Worm (Caenorhabditis elegans) whole organism, L1 larva: Measurements from ENCODE around the gene C53B7.6.
A peak's percentile ranks its signal among the peaks of the same experiment; 100 is the strongest.

ENCODE experiments used
- C04F5.9 ChIP-seq: sonication (generic microtip); optimal IDR thresholded peaks from 2 replicates; lab custom pipeline; 2016; ENCODE audit warnings: missing genetic modification characterization, missing compliant biosample characterization
- C34B4.2 ChIP-seq: sonication (generic microtip); optimal IDR thresholded peaks from 2 replicates; lab custom pipeline; 2017; ENCODE audit warnings: mild to moderate bottlenecking, missing genetic modification characterization, missing compliant biosample characterization
- F16B12.6 ChIP-seq: fragments of 150-350 bp; optimal IDR thresholded peaks from 2 replicates; lab custom pipeline; 2014; ENCODE audit warnings: missing biosample characterization, missing genetic modification characterization
- alr-1 ChIP-seq: fragments of 200-800 bp; sonication (Bioruptor generic); optimal IDR thresholded peaks from 2 replicates; lab custom pipeline; 2018; ENCODE audit warnings: borderline replicate concordance, mild to moderate bottlenecking, missing genetic modification characterization, missing compliant biosample characterization
- aly-2 ChIP-seq: fragments of 150-350 bp; optimal IDR thresholded peaks from 2 replicates; lab custom pipeline; 2014; ENCODE audit warnings: missing biosample characterization, missing genetic modification characterization
- blmp-1 ChIP-seq: fragments of 150-350 bp; optimal IDR thresholded peaks from 2 replicates; lab custom pipeline; 2014; ENCODE audit warnings: missing biosample characterization, missing genetic modification characterization
- ceh-63 ChIP-seq: fragments of 200-800 bp; sonication (Bioruptor generic); optimal IDR thresholded peaks from 2 replicates; lab custom pipeline; 2018; ENCODE audit warnings: mild to moderate bottlenecking, missing genetic modification characterization, missing compliant biosample characterization
- ceh-8 ChIP-seq: fragments of 200-800 bp; sonication (Bioruptor generic); optimal IDR thresholded peaks from 2 replicates; lab custom pipeline; 2018; ENCODE audit warnings: mild to moderate bottlenecking, missing genetic modification characterization, moderate library complexity, missing compliant biosample characterization
- ceh-82 ChIP-seq, 3 experiments: fragments of 150-350 bp in 1 of 3; sonication (generic microtip) in 2 of 3; optimal IDR thresholded peaks; 2 replicates each; lab custom pipeline; 2014 to 2017; ENCODE audit warnings: missing biosample characterization in 3 of 3, missing genetic modification characterization in 3 of 3
- ceh-88 ChIP-seq: fragments of 200-800 bp; sonication (Bioruptor generic); IDR thresholded peaks from 2 replicates; pipeline ENCODE4 v1.3.6; 2022; ENCODE audit warnings: missing genetic modification characterization, missing compliant biosample characterization
- ces-1 ChIP-seq: fragments of 150-350 bp; optimal IDR thresholded peaks from 2 replicates; lab custom pipeline; 2014; ENCODE audit warnings: missing biosample characterization, missing genetic modification reagents, missing genetic modification characterization
- dpl-1 ChIP-seq, 3 experiments: fragments of 150-350 bp in 2 of 3; sonication (generic microtip) in 1 of 3; optimal IDR thresholded peaks; 2 replicates each; lab custom pipeline; 2014 to 2017; ENCODE audit warnings: missing biosample characterization in 3 of 3, missing genetic modification characterization in 3 of 3, missing genetic modification reagents in 3 of 3
- dsc-1 ChIP-seq: sonication (generic microtip); optimal IDR thresholded peaks from 2 replicates; lab custom pipeline; 2016; ENCODE audit warnings: mild to moderate bottlenecking, missing genetic modification characterization, missing compliant biosample characterization
- efl-1 ChIP-seq, 4 experiments: fragments of 150-350 bp; optimal IDR thresholded peaks in 3 of 4; peaks in 1 of 4; 1 replicate in 1 of 4; 2 replicates in 3 of 4; lab custom pipeline; 2014; ENCODE audit warnings: missing biosample characterization in 2 of 4, missing genetic modification characterization in 2 of 4, missing genetic modification reagents in 2 of 4
- efl-3 ChIP-seq: fragments of 200-800 bp; sonication (Bioruptor generic); optimal IDR thresholded peaks from 2 replicates; lab custom pipeline; 2018; ENCODE audit warnings: mild to moderate bottlenecking, missing genetic modification characterization, missing compliant biosample characterization
- egl-13 ChIP-seq: sonication (generic microtip); optimal IDR thresholded peaks from 2 replicates; lab custom pipeline; 2016; ENCODE audit warnings: missing genotype, missing genetic modification reagents, missing genetic modification characterization, missing compliant biosample characterization
- egl-27 ChIP-seq, 2 experiments: fragments of 150-350 bp in 1 of 2; sonication (generic microtip); optimal IDR thresholded peaks; 3 replicates each; lab custom pipeline; 2017 to 2018; ENCODE audit warnings: missing biosample characterization in 2 of 2, missing genetic modification characterization in 2 of 2, missing genetic modification reagents in 2 of 2
- fkh-8 ChIP-seq: sonication (generic microtip); optimal IDR thresholded peaks from 2 replicates; lab custom pipeline; 2016; ENCODE audit warnings: mild to moderate bottlenecking, missing genetic modification characterization, missing compliant biosample characterization
- grh-1 ChIP-seq: fragments of 200-800 bp; sonication (Bioruptor generic); IDR thresholded peaks from 2 replicates; pipeline ENCODE4 v1.3.6; 2022; ENCODE audit warnings: missing genetic modification reagents, missing genetic modification characterization, missing compliant biosample characterization
- hlh-4 ChIP-seq: sonication (generic microtip); optimal IDR thresholded peaks from 2 replicates; lab custom pipeline; 2016; ENCODE audit warnings: mild to moderate bottlenecking, missing genetic modification characterization, missing compliant biosample characterization
- hpl-2 ChIP-seq: fragments of 150-350 bp; optimal IDR thresholded peaks from 2 replicates; lab custom pipeline; 2014; ENCODE audit warnings: missing biosample characterization, missing genetic modification reagents, missing genetic modification characterization
- jun-1 ChIP-seq: fragments of 150-350 bp; optimal IDR thresholded peaks from 2 replicates; lab custom pipeline; 2014; ENCODE audit warnings: missing biosample characterization, missing genetic modification reagents, missing genetic modification characterization
- lin-13 ChIP-seq: fragments of 150-350 bp; optimal IDR thresholded peaks from 2 replicates; lab custom pipeline; 2014; ENCODE audit warnings: missing biosample characterization, missing genetic modification reagents, missing genetic modification characterization
- lin-15B ChIP-seq: fragments of 150-350 bp; sonication (generic microtip); optimal IDR thresholded peaks from 3 replicates; lab custom pipeline; 2014; ENCODE audit warnings: missing biosample characterization, missing genetic modification characterization
- lin-39 ChIP-seq: fragments of 150-350 bp; optimal IDR thresholded peaks from 2 replicates; lab custom pipeline; 2014; ENCODE audit warnings: missing biosample characterization, missing genetic modification reagents, missing genetic modification characterization
- mdl-1 ChIP-seq, 2 experiments: fragments of 150-350 bp; optimal IDR thresholded peaks; 2 replicates each; lab custom pipeline; 2014 to 2017; ENCODE audit warnings: missing biosample characterization in 2 of 2, missing genetic modification characterization in 2 of 2, inconsistent platforms in 1 of 2
- mef-2 ChIP-seq: fragments of 150-350 bp; optimal IDR thresholded peaks from 2 replicates; lab custom pipeline; 2014; ENCODE audit warnings: missing biosample characterization, missing genetic modification characterization
- mep-1 ChIP-seq: fragments of 150-350 bp; optimal IDR thresholded peaks from 2 replicates; lab custom pipeline; 2014; ENCODE audit warnings: missing biosample characterization, missing genetic modification characterization
- nhr-11 ChIP-seq: fragments of 150-350 bp; optimal IDR thresholded peaks from 2 replicates; lab custom pipeline; 2014; ENCODE audit warnings: missing biosample characterization, missing genetic modification characterization
- nhr-12 ChIP-seq: sonication (generic microtip); optimal IDR thresholded peaks from 2 replicates; lab custom pipeline; 2017; ENCODE audit warnings: missing biosample characterization, missing genetic modification characterization
- nhr-20 ChIP-seq: sonication (generic microtip); optimal IDR thresholded peaks from 2 replicates; lab custom pipeline; 2016; ENCODE audit warnings: mild to moderate bottlenecking, missing genetic modification characterization, missing compliant biosample characterization
- nhr-237 ChIP-seq: fragments of 150-350 bp; optimal IDR thresholded peaks from 2 replicates; lab custom pipeline; 2014; ENCODE audit warnings: missing biosample characterization, missing genetic modification characterization
- nhr-71 ChIP-seq: sonication (generic microtip); optimal IDR thresholded peaks from 2 replicates; lab custom pipeline; 2016; ENCODE audit warnings: mild to moderate bottlenecking, missing genetic modification characterization, moderate library complexity, missing compliant biosample characterization
- nhr-85 ChIP-seq: sonication (generic microtip); peaks from one replicate; lab custom pipeline; 2016; ENCODE audit warnings: missing genetic modification characterization, inconsistent platforms, missing compliant biosample characterization
- pax-3 ChIP-seq: fragments of 200-800 bp; sonication (Bioruptor generic); optimal IDR thresholded peaks from 2 replicates; lab custom pipeline; 2018; ENCODE audit warnings: mild to moderate bottlenecking, missing genetic modification characterization, moderate library complexity, missing compliant biosample characterization
- pqm-1 ChIP-seq: sonication (generic microtip); optimal IDR thresholded peaks from 3 replicates; lab custom pipeline; 2017; ENCODE audit warnings: missing biosample characterization, missing genetic modification characterization
- snu-23 ChIP-seq: sonication (generic microtip); optimal IDR thresholded peaks from 2 replicates; lab custom pipeline; 2016; ENCODE audit warnings: missing genetic modification characterization, missing compliant biosample characterization
- sox-4 ChIP-seq: sonication (generic microtip); optimal IDR thresholded peaks from 2 replicates; lab custom pipeline; 2016; ENCODE audit warnings: missing genetic modification characterization, missing compliant biosample characterization
- sptf-1 ChIP-seq: fragments of 150-350 bp; optimal IDR thresholded peaks from 2 replicates; lab custom pipeline; 2014; ENCODE audit warnings: missing biosample characterization, missing genetic modification characterization
- sup-37 ChIP-seq: fragments of 200-800 bp; sonication (Bioruptor generic); optimal IDR thresholded peaks from 2 replicates; lab custom pipeline; 2018; ENCODE audit warnings: mild to moderate bottlenecking, missing genetic modification characterization, missing compliant biosample characterization
- swsn-7 ChIP-seq: sonication (generic microtip); optimal IDR thresholded peaks from 2 replicates; lab custom pipeline; 2016; ENCODE audit warnings: missing genetic modification characterization, missing compliant biosample characterization
- tbx-2 ChIP-seq: sonication (generic microtip); optimal IDR thresholded peaks from 2 replicates; lab custom pipeline; 2016; ENCODE audit warnings: missing genetic modification characterization, missing compliant biosample characterization
- tlp-1 ChIP-seq: fragments of 150-350 bp; optimal IDR thresholded peaks from 2 replicates; lab custom pipeline; 2014; ENCODE audit warnings: missing biosample characterization, missing genetic modification characterization
- unc-130 ChIP-seq: fragments of 150-350 bp; optimal IDR thresholded peaks from 2 replicates; lab custom pipeline; 2017; ENCODE audit warnings: missing biosample characterization, missing genetic modification characterization, inconsistent platforms
- unc-62 ChIP-seq: fragments of 150-350 bp; optimal IDR thresholded peaks from 2 replicates; lab custom pipeline; 2014; ENCODE audit warnings: missing biosample characterization, missing genetic modification reagents, missing genetic modification characterization
- unc-86 ChIP-seq: sonication (generic microtip); optimal IDR thresholded peaks from 2 replicates; lab custom pipeline; 2016; ENCODE audit warnings: missing genetic modification characterization, missing compliant biosample characterization
- unc-98 ChIP-seq: fragments of 200-800 bp; sonication (Bioruptor generic); IDR thresholded peaks from 2 replicates; pipeline ENCODE4 v1.3.6; 2022; ENCODE audit warnings: missing genetic modification characterization, missing compliant biosample characterization
- zip-4 ChIP-seq: fragments of 200-800 bp; sonication (Bioruptor generic); optimal IDR thresholded peaks from 2 replicates; lab custom pipeline; 2018; ENCODE audit warnings: mild to moderate bottlenecking, missing genetic modification characterization, moderate library complexity, missing compliant biosample characterization
- ztf-11 ChIP-seq, 2 experiments: sonication (generic microtip); optimal IDR thresholded peaks; 2 replicates each; lab custom pipeline; 2016 to 2017; ENCODE audit warnings: missing genetic modification characterization in 2 of 2, missing biosample characterization in 1 of 2, missing compliant biosample characterization in 1 of 2

Gene C53B7.6

ce11 chrX:6874723-6875122 is 6.2 kb upstream of the C53B7.6 start, which contains the start of gene F41C6.4:
Gene F41C6.4, minus strand, starts transcription at chrX:6874823.
- TF ChIP-seq dpl-1 (GFP tag; optimal IDR thresholded peaks at IDR 0.05; lab: Kevin White, UChicago) (no peak), grh-1 (GFP tag; lab: Robert Waterston, UW) (no peak), nhr-85 (tag; lab: Kevin White, UChicago) (no peak), lin-15B (tag; lab: Kevin White, UChicago) (no peak), efl-1 (optimal IDR thresholded peaks at IDR 0.05; lab: Kevin White, UChicago) (no peak), efl-1 (GFP tag; optimal IDR thresholded peaks at IDR 0.05 in 1 of 2; lab: Kevin White, UChicago) (no peak), sox-4 (tag; lab: Kevin White, UChicago) (no peak), alr-1 (tag; lab: Kevin White, UChicago) (no peak), nhr-11 (tag; lab: Kevin White, UChicago) (no peak), nhr-237 (tag; lab: Kevin White, UChicago) (no peak), dsc-1 (tag; lab: Kevin White, UChicago) (no peak), ceh-82 (tag; optimal IDR thresholded peaks at IDR 0.05; lab: Kevin White, UChicago) (no peak), ceh-88 (GFP tag; lab: Robert Waterston, UW) (no peak)

DNA sequence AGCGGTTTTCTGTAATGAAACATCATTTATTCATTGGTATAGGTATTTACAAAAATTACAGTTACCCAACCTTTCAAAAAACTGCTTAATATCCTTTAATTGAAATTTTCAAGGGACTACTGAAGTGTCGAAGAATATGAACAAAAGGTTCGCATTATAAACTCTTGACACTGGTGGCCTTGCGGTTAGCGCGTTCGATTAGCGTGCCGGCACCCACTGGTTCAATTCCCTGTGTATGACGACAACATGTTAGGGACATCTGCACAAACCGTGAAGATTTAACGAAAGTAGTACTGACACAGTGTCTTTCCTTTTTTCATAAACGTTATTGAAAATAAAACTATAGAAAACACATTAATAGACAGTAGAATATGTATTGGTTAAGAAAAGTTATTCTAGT is 862 bp downstream of the C53B7.6 start:
- no peak for TF ChIP-seq aly-2 (tag; lab: Kevin White, UChicago)
- TF ChIP-seq nhr-71: peak; percentile 58
- no peak for TF ChIP-seq C04F5.9 (tag; lab: Kevin White, UChicago)
- no peak for TF ChIP-seq sup-37 (GFP tag; lab: Kevin White, UChicago)
- peak; percentile 31 for TF ChIP-seq swsn-7 (tag; lab: Kevin White, UChicago)
- no peak for TF ChIP-seq unc-62 (GFP tag; lab: Kevin White, UChicago)
- no peak for TF ChIP-seq lin-13 (GFP tag; lab: Kevin White, UChicago)
- TF ChIP-seq fkh-8: no peak
- no peak for TF ChIP-seq hpl-2 (GFP tag; lab: Kevin White, UChicago)
- TF ChIP-seq grh-1 (GFP tag; lab: Robert Waterston, UW): peak; percentile 54; the same call in 1 of the 2 replicates
- TF ChIP-seq hlh-4 (tag; lab: Kevin White, UChicago): no peak
- TF ChIP-seq jun-1 (tag; lab: Kevin White, UChicago): no peak
- no peak for TF ChIP-seq tbx-2 (tag; lab: Kevin White, UChicago)
- no peak for TF ChIP-seq lin-39 (tag; lab: Kevin White, UChicago)
- peak in 1 of 2 experiments; percentile 14 for TF ChIP-seq efl-1 (optimal IDR thresholded peaks at IDR 0.05; lab: Kevin White, UChicago)
- TF ChIP-seq efl-1 (GFP tag; optimal IDR thresholded peaks at IDR 0.05 in 1 of 2; lab: Kevin White, UChicago): no peak
- TF ChIP-seq mdl-1 (tag; optimal IDR thresholded peaks at IDR 0.05; lab: Kevin White, UChicago): peak in 1 of 2 experiments; percentile 13
- TF ChIP-seq egl-13 (tag; lab: Kevin White, UChicago): no peak
- TF ChIP-seq efl-3: no peak
- TF ChIP-seq unc-130 (tag; lab: Kevin White, UChicago): no peak
- peak; percentile 51 for TF ChIP-seq nhr-20 (tag; lab: Kevin White, UChicago)
- TF ChIP-seq pqm-1 (tag; lab: Kevin White, UChicago): no peak
- TF ChIP-seq tlp-1: no peak
- no peak for TF ChIP-seq unc-86
- TF ChIP-seq sptf-1 (tag; lab: Kevin White, UChicago): no peak
- no peak for TF ChIP-seq ces-1 (GFP tag; lab: Kevin White, UChicago)
- no peak for TF ChIP-seq pax-3
- no peak for TF ChIP-seq egl-27 (tag; optimal IDR thresholded peaks at IDR 0.05; lab: Kevin White, UChicago)
- 0 out of 2 replicates have a peak, but pooled peaks have one; percentile 33 for TF ChIP-seq ceh-88 (GFP tag; lab: Robert Waterston, UW)
- no peak for TF ChIP-seq ceh-8 (GFP tag; lab: Kevin White, UChicago)
- no peak for TF ChIP-seq nhr-237 (tag; lab: Kevin White, UChicago)
- no peak for TF ChIP-seq ceh-63 (GFP tag; lab: Kevin White, UChicago)
- TF ChIP-seq nhr-12 (tag; lab: Kevin White, UChicago): no peak
- peak in 1 of 2 experiments; percentile 8 for TF ChIP-seq ztf-11 (tag; optimal IDR thresholded peaks at IDR 0.05; lab: Kevin White, UChicago)
- no peak for TF ChIP-seq C34B4.2 (tag; lab: Kevin White, UChicago)
- no peak for TF ChIP-seq F16B12.6 (tag; lab: Kevin White, UChicago)
- TF ChIP-seq mef-2 (tag; lab: Kevin White, UChicago): no peak
- TF ChIP-seq unc-98 (GFP tag; lab: Robert Waterston, UW): no peak
- TF ChIP-seq blmp-1 (tag; lab: Kevin White, UChicago): no peak
- TF ChIP-seq dsc-1 (tag; lab: Kevin White, UChicago): no peak
- TF ChIP-seq mep-1 (tag; lab: Kevin White, UChicago): peak; percentile 66
- TF ChIP-seq zip-4 (GFP tag; lab: Kevin White, UChicago): no peak
- no peak for TF ChIP-seq sox-4 (tag; lab: Kevin White, UChicago)
- TF ChIP-seq snu-23: peak; percentile 71
